Worm (Caenorhabditis elegans): Measurements from ENCODE around the gene Y66C5A.1.

The Y66C5A.1 gene

DNA sequence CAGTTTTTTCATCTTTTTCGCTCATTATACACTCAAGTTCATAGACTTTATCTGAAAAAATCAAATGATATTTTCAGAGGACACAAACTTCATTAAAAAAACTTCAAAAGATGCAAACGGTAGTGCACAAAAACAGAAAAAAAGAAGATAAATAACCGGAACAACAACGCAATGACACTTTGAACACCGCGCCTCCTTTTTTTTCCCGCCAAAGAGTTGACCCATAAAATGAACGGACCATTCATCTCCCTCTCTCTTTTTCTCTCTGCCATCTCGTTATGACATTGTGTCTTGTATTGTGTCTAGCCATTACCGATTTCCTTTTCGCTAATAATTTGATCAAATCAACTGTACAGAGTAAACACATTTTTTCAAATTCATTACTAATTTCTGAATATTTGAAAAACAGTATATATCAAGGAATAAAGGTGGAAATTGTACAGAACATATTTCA lies 33.8 kb downstream of the Y66C5A.1 start, which contains the start of gene F23D12.2:
Gene F23D12.2 (minus strand): TSS at position 51 of the 454 bp plus-strand sequence.
- TF ChIP-seq dao-5 (tag; optimal IDR thresholded peaks at IDR 0.05) (no peak), him-1 (tag; optimal IDR thresholded peaks at IDR 0.05) (no peak), W03F9.2 (tag; optimal IDR thresholded peaks at IDR 0.05) (no peak)

- TF ChIP-seq him-1 (tag; optimal IDR thresholded peaks at IDR 0.05) (no peak), W03F9.2 (tag; optimal IDR thresholded peaks at IDR 0.05) (no peak), dao-5 (tag; optimal IDR thresholded peaks at IDR 0.05) (no peak)
Measured at ce11 chrX:14415641-14416040, 39.7 kb downstream of the Y66C5A.1 start, which contains the start of gene F23D12.10. Gene F23D12.10, minus strand, starts transcription at chrX:14415741.

- TF ChIP-seq dao-5 (tag; optimal IDR thresholded peaks at IDR 0.05) (no peak), W03F9.2 (tag; optimal IDR thresholded peaks at IDR 0.05) (no peak), him-1 (tag; optimal IDR thresholded peaks at IDR 0.05) (no peak)
Measured at ce11 chrX:14412774-14413173, 42.5 kb downstream of the Y66C5A.1 start, which contains the start of gene fbxa-179. Gene fbxa-179, minus strand, starts transcription at chrX:14412874.

- no peak for TF ChIP-seq dao-5 (tag; optimal IDR thresholded peaks at IDR 0.05)
- TF ChIP-seq W03F9.2 (tag; optimal IDR thresholded peaks at IDR 0.05), result no peak
- no peak for TF ChIP-seq him-1 (tag; optimal IDR thresholded peaks at IDR 0.05)
Measured at ce11 chrX:14405817-14406216, 49.5 kb downstream of the Y66C5A.1 start, which contains the start of gene frpr-17. Gene frpr-17, plus strand, starts transcription at chrX:14406117.
